Worm (Caenorhabditis elegans) whole organism, L4 larva: ENCODE data around the gene spt-5.

ENCODE experiments used
- nhr-237 ChIP-seq: sonication (generic microtip); optimal IDR thresholded peaks from 2 replicates; lab custom pipeline; 2017; ENCODE audit warnings: missing biosample characterization, missing genetic modification characterization
- nhr-25 ChIP-seq: sonication (generic microtip); optimal IDR thresholded peaks from 2 replicates; lab custom pipeline; 2017; ENCODE audit warnings: missing genetic modification characterization, mild to moderate bottlenecking, missing compliant biosample characterization, antibody characterized with exemption, moderate library complexity, borderline replicate concordance; ENCODE audit not compliant: insufficient read depth

- TF ChIP-seq nhr-25 (tag; lab: Kevin White, UChicago) (no peak), nhr-237 (tag; lab: Kevin White, UChicago) (no peak)
Observed at ce11 chrIV:12005090-12005770, 46.1 kb upstream of the spt-5 start.
